Fruit fly (Drosophila melanogaster) whole organism, prepupa: ENCODE results near the gene Ten-m.
A peak's percentile ranks its signal among the peaks of the same experiment; 100 is the strongest.

Experiments
- CG10631 ChIP-seq: fragments of 200-800 bp; sonication (Bioruptor generic); optimal IDR thresholded peaks from 2 replicates; lab custom pipeline; 2016; ENCODE audit warnings: missing biosample characterization, missing genetic modification characterization
- CG11294 ChIP-seq: fragments of 200-800 bp; sonication (Bioruptor generic); IDR thresholded peaks from 2 replicates; pipeline ENCODE4 v1.3.6; 2022; ENCODE audit warnings: missing biosample characterization, missing genetic modification characterization
- CG11902 ChIP-seq: fragments of 200-800 bp; sonication (Bioruptor generic); optimal IDR thresholded peaks from 3 replicates; lab custom pipeline; 2016; ENCODE audit warnings: missing biosample characterization, missing genetic modification characterization
- CG15336 ChIP-seq: fragments of 200-800 bp; sonication (Bioruptor generic); IDR thresholded peaks from 2 replicates; pipeline ENCODE4 v1.3.6; 2022; ENCODE audit warnings: missing biosample characterization, missing genetic modification characterization
- CG1621 ChIP-seq: fragments of 200-800 bp; sonication (Bioruptor generic); optimal IDR thresholded peaks from 3 replicates; lab custom pipeline; 2018; ENCODE audit warnings: missing biosample characterization, mild to moderate bottlenecking, missing genetic modification characterization
- CG16779 ChIP-seq: fragments of 200-800 bp; sonication (Bioruptor generic); optimal IDR thresholded peaks from 3 replicates; lab custom pipeline; 2017; ENCODE audit warnings: missing biosample characterization, mild to moderate bottlenecking, missing genetic modification characterization
- CG3032 ChIP-seq: fragments of 200-800 bp; optimal IDR thresholded peaks from 2 replicates; lab custom pipeline; 2019; ENCODE audit warnings: missing biosample characterization, mild to moderate bottlenecking, missing genetic modification characterization, moderate library complexity
- CG31627 ChIP-seq: fragments of 200-800 bp; sonication (Bioruptor generic); optimal IDR thresholded peaks from 3 replicates; lab custom pipeline; 2016; ENCODE audit warnings: missing biosample characterization, missing genetic modification characterization
- CG4318 ChIP-seq: fragments of 200-800 bp; sonication (Bioruptor generic); optimal IDR thresholded peaks from 3 replicates; lab custom pipeline; 2017; ENCODE audit warnings: missing biosample characterization, mild to moderate bottlenecking, missing genetic modification characterization
- CG6276 ChIP-seq: fragments of 200-800 bp; sonication (Bioruptor generic); optimal IDR thresholded peaks from 2 replicates; lab custom pipeline; 2017; ENCODE audit warnings: missing biosample characterization, mild to moderate bottlenecking, missing genetic modification characterization
- CG6854 ChIP-seq: fragments of 200-800 bp; sonication (Bioruptor generic); optimal IDR thresholded peaks from 2 replicates; lab custom pipeline; 2017; ENCODE audit warnings: missing biosample characterization, mild to moderate bottlenecking, missing genetic modification characterization
- CG7368 ChIP-seq: fragments of 200-800 bp; sonication (Bioruptor generic); optimal IDR thresholded peaks from 3 replicates; lab custom pipeline; 2016; ENCODE audit warnings: missing biosample characterization, missing genetic modification characterization
- Eip75B ChIP-seq: fragments of 200-800 bp; sonication (Bioruptor generic); optimal IDR thresholded peaks from 3 replicates; lab custom pipeline; 2016; ENCODE audit warnings: missing biosample characterization, missing genetic modification characterization
- Ets21C ChIP-seq: fragments of 200-800 bp; sonication (Bioruptor generic); optimal IDR thresholded peaks from 3 replicates; lab custom pipeline; 2016; ENCODE audit warnings: missing biosample characterization, missing genetic modification characterization
- Ets96B ChIP-seq: fragments of 200-800 bp; optimal IDR thresholded peaks from 2 replicates; lab custom pipeline; 2019; ENCODE audit warnings: missing biosample characterization, mild to moderate bottlenecking, missing genetic modification characterization, moderate library complexity
- Gug ChIP-seq: fragments of 200-800 bp; sonication (Bioruptor generic); IDR thresholded peaks from 2 replicates; pipeline ENCODE4 v1.3.6; 2022; ENCODE audit warnings: missing biosample characterization, missing genetic modification characterization
- Hr38 ChIP-seq: sonication (Bioruptor generic); optimal IDR thresholded peaks from 2 replicates; lab custom pipeline; 2016; ENCODE audit warnings: missing biosample characterization, missing genetic modification characterization
- Hr39 ChIP-seq: fragments of 200-800 bp; sonication (Bioruptor generic); optimal IDR thresholded peaks from 2 replicates; lab custom pipeline; 2016; ENCODE audit warnings: missing biosample characterization, missing genetic modification characterization
- Hr4 ChIP-seq: fragments of 200-800 bp; sonication (Bioruptor generic); optimal IDR thresholded peaks from 3 replicates; lab custom pipeline; 2016; ENCODE audit warnings: missing biosample characterization, missing genetic modification characterization
- Lpt ChIP-seq: fragments of 200-800 bp; sonication (Bioruptor generic); optimal IDR thresholded peaks from 3 replicates; lab custom pipeline; 2016; ENCODE audit warnings: missing biosample characterization, missing genetic modification characterization
- Met ChIP-seq: fragments of 200-800 bp; sonication (Bioruptor generic); optimal IDR thresholded peaks from 3 replicates; lab custom pipeline; 2016; ENCODE audit warnings: missing biosample characterization, missing genetic modification characterization
- dsx ChIP-seq: fragments of 200-800 bp; optimal IDR thresholded peaks from 3 replicates; lab custom pipeline; 2019; ENCODE audit warnings: missing biosample characterization, mild to moderate bottlenecking, missing genetic modification characterization, moderate library complexity; ENCODE audit not compliant: poor library complexity, severe bottlenecking
- eg ChIP-seq: fragments of 200-800 bp; sonication (Bioruptor generic); IDR thresholded peaks from 3 replicates; pipeline ENCODE4 v1.3.6; 2022; ENCODE audit warnings: missing biosample characterization, missing genetic modification characterization
- esn ChIP-seq: fragments of 200-800 bp; sonication (Bioruptor generic); optimal IDR thresholded peaks from 2 replicates; lab custom pipeline; 2016; ENCODE audit warnings: missing biosample characterization, mild to moderate bottlenecking, missing genetic modification characterization, moderate library complexity
- fkh ChIP-seq: fragments of 200-800 bp; sonication (Bioruptor generic); optimal IDR thresholded peaks from 3 replicates; lab custom pipeline; 2017; ENCODE audit warnings: missing biosample characterization, mild to moderate bottlenecking, missing genetic modification characterization, moderate library complexity
- lz ChIP-seq: fragments of 200-800 bp; sonication (Bioruptor generic); optimal IDR thresholded peaks from 3 replicates; lab custom pipeline; 2016; ENCODE audit warnings: missing biosample characterization, missing genetic modification characterization
- net ChIP-seq: fragments of 200-800 bp; sonication (Bioruptor generic); optimal IDR thresholded peaks from 3 replicates; lab custom pipeline; 2016; ENCODE audit warnings: missing biosample characterization, missing genetic modification characterization
- spab ChIP-seq: fragments of 200-800 bp; sonication (Bioruptor generic); optimal IDR thresholded peaks from 2 replicates; lab custom pipeline; 2017; ENCODE audit warnings: missing biosample characterization, mild to moderate bottlenecking, missing genetic modification characterization, missing genetic modification reagents
- ss ChIP-seq, 2 experiments: fragments of 200-800 bp; sonication (Bioruptor generic); optimal IDR thresholded peaks; 2 replicates in 1 of 2; 3 replicates in 1 of 2; lab custom pipeline; 2017 to 2018; ENCODE audit warnings: mild to moderate bottlenecking in 2 of 2, missing biosample characterization in 2 of 2, missing genetic modification characterization in 2 of 2, moderate library complexity in 1 of 2
- topi ChIP-seq: fragments of 200-800 bp; sonication (Bioruptor generic); optimal IDR thresholded peaks from 3 replicates; lab custom pipeline; 2016; ENCODE audit warnings: missing biosample characterization, missing genetic modification characterization

Gene Ten-m

DNA sequence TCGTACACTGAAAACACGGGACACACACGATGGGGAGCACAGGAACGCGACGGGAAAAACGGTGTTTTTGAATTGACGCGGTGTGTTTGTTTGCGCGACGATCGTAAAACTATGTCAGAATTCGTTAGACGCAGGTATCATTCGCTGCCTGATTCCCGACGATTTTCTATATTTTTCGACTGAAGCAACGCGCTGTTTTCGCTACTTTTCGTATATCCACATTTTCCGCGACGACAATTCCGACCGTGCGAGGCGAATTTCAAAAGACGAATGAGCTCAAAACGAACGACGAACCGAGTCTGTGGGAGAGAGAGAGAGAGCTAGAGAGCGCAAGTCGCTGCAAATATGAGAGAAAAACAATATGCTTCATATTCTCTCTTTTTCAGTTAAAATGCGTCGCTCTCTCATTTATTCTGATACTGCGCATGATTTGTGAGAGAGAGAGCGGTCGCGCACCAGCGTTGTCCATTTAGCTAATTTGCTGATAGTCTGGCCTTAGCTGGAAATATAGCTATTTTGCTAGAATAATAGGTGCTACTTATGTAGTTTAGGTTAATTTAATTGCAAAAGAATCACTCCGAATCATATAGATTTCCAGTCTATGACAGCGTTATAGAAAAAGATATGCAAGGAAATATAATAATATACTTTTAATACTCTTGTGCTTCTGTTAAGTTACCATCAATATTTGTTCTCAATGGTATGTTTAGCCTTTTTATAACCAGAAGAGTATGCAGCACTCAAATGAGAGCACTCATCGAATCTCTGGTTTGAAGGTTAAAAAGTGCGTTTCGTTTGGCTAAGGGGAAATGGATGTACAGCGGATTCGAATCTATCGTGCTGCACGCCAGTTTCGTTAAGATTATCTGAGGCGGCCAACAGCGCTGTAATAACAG is at the start of gene Ten-m (continued):
- TF ChIP-seq CG4318 (GFP tag; lab: Kevin White, UChicago) (no peak), Ets96B (peak; percentile 17), dsx (GFP tag; lab: Kevin White, UChicago) (peak; percentile 42), Met (GFP tag; lab: Kevin White, UChicago) (peak; percentile 38), CG6276 (peak; percentile 44), eg (GFP tag; lab: Robert Waterston, UW) (peak; percentile 62; the same call in 2 of the 3 replicates), spab (GFP tag; lab: Kevin White, UChicago) (no peak), CG11902 (no peak), lz (GFP tag; lab: Kevin White, UChicago) (no peak), topi (GFP tag; lab: Kevin White, UChicago) (peak; percentile 47)

DNA sequence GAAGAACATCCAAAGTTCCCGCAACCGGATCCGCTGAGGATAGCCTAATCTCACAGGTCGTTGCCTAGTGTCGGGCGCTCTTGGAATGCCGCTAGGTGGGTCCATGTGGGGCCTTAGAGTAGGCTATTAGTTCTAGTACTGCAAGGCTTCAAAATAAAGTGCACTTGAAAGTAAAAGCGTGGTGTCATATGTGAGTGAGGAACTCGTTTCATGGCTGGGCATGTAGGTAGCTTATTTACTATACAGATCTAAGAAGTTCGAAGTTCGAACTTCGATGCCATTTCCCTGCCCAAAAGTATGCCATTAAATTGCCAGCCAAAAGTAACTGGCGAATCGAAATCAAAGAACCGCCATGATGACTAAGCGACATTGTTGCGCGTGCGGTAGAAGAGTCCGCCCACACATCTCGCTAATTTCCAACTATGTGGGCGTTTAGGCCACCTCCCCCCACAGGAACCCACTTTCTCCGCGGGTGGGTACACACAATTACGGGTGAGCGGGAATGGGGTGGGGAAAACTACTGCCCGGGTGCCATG is 48.4 kb upstream of the Ten-m start:
- TF ChIP-seq Hr38 (GFP tag; lab: Kevin White, UChicago) (no peak), dsx (GFP tag; lab: Kevin White, UChicago) (peak; percentile 96)

DNA sequence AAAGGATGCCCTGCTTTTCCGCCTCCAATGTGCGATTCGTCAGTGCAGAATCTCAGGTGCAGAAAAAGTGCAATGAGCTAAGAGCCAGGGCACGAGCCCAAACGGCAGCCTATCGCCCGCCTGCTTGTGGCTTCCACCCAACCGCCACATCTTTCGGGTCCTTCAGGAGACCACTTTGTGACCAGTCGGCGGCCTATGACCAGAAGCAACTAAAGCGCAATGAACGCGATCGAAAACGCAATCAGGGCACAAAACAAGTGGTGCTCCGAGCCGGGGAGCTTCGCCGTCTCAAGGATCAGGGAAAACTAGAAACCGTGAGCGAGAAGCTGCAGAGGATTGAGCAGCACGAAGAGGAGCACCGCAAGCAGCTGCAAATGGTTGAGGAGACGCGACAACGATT is 46.7 kb upstream of the Ten-m start, which contains the start of gene CG11449:
CG11449 (plus strand) TSS at position 6 of the 400 bp plus-strand sequence.
- TF ChIP-seq Eip75B (GFP tag; lab: Kevin White, UChicago): no peak
- no peak for TF ChIP-seq CG10631 (GFP tag; lab: Kevin White, UChicago)
- TF ChIP-seq fkh (GFP tag; lab: Kevin White, UChicago): no peak
- TF ChIP-seq Hr39 (GFP tag; lab: Kevin White, UChicago): no peak
- no peak for TF ChIP-seq Ets96B
- no peak for TF ChIP-seq CG1621 (tag; lab: Kevin White, UChicago)
- TF ChIP-seq Hr38 (GFP tag; lab: Kevin White, UChicago): no peak
- no peak for TF ChIP-seq CG6276
- TF ChIP-seq CG31627 (GFP tag; lab: Kevin White, UChicago): no peak
- no peak for TF ChIP-seq esn (GFP tag; lab: Kevin White, UChicago)
- TF ChIP-seq eg (GFP tag; lab: Robert Waterston, UW): no peak
- TF ChIP-seq CG11294 (GFP tag; lab: Robert Waterston, UW): no peak
- no peak for TF ChIP-seq CG7368 (GFP tag; lab: Kevin White, UChicago)
- no peak for TF ChIP-seq Hr4 (GFP tag; lab: Kevin White, UChicago)
- no peak for TF ChIP-seq CG3032
- TF ChIP-seq CG15336 (GFP tag; lab: Robert Waterston, UW): no peak
- TF ChIP-seq Gug (GFP tag; lab: Robert Waterston, UW): no peak
- TF ChIP-seq ss (GFP tag; optimal IDR thresholded peaks at IDR 0.05; lab: Kevin White, UChicago): no peak
- TF ChIP-seq CG6854 (GFP tag; lab: Kevin White, UChicago): no peak
- no peak for TF ChIP-seq net

DNA sequence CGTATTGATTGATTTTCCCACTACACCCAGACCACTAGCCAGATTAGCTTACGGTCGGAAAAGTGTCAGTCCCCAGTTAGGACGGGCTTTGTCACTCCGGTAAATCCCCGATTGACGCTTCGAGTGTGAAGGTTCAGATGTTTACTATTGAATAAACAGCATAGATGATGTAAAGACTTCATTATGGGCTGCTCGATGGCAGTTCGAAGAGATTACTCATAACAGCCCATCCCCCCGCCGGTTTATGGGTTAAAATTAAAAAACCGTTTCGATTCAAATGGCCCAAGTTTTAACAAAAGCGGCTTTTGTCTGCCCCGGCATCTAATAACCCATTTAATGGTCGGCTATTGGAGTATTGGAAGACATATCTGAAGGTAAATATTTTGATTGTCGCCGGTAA is 29.4 kb upstream of the Ten-m start:
- TF ChIP-seq Hr39 (GFP tag; lab: Kevin White, UChicago) (no peak), esn (GFP tag; lab: Kevin White, UChicago) (no peak), Hr4 (GFP tag; lab: Kevin White, UChicago) (no peak), CG1621 (tag; lab: Kevin White, UChicago) (no peak), Ets21C (GFP tag; lab: Kevin White, UChicago) (no peak), spab (GFP tag; lab: Kevin White, UChicago) (no peak), Lpt (GFP tag; lab: Kevin White, UChicago) (no peak), CG16779 (tag; lab: Kevin White, UChicago) (no peak), fkh (GFP tag; lab: Kevin White, UChicago) (no peak)
